Fruit fly (Drosophila melanogaster): ENCODE results near the gene CG16743.
A peak's percentile ranks its signal among the peaks of the same experiment; 100 is the strongest.

CG16743 gene

dm6 chr2L:11003925-11004673 lies 32.0 kb downstream of the CG16743 start, which contains the start of gene RpL9 (continued):
- TF ChIP-seq maf-S (GFP tag; optimal IDR thresholded peaks at IDR 0.05) (peak; percentile 60), CG14441 (GFP tag; IDR thresholded peaks at IDR 0.05) (no peak; the same call in 1 of the 2 replicates), Eip74EF (GFP tag; optimal IDR thresholded peaks at IDR 0.05) (no peak), Bgb (GFP tag; IDR thresholded peaks at IDR 0.05; ENCODE audit: partially characterized antibody) (peak; percentile 17; the same call in 1 of the 2 replicates), CG12744 (GFP tag; optimal IDR thresholded peaks at IDR 0.05) (peak; percentile 14), Tbp (GFP tag; optimal IDR thresholded peaks at IDR 0.05) (peak; percentile 4), CG10431 (GFP tag; optimal IDR thresholded peaks at IDR 0.05) (peak; percentile 82), amos (GFP tag; IDR thresholded peaks at IDR 0.05; ENCODE audit: partially characterized antibody) (no peak; the same call in 1 of the 2 replicates), h (optimal IDR thresholded peaks at IDR 0.05) (no peak), lbe (GFP tag; optimal IDR thresholded peaks at IDR 0.05) (no peak), gcm2 (GFP tag; optimal IDR thresholded peaks at IDR 0.05) (peak; percentile 1), CG16779 (GFP tag; IDR thresholded peaks at IDR 0.05) (peak; percentile 75), zfh2 (GFP tag; optimal IDR thresholded peaks at IDR 0.05) (no peak)

- 0 out of 2 replicates have a peak, but pooled peaks have one; percentile 13 for TF ChIP-seq Scr (GFP tag; IDR thresholded peaks at IDR 0.05; ENCODE audit: partially characterized antibody)
- TF ChIP-seq MBD-R2 (GFP tag; IDR thresholded peaks at IDR 0.05) = peak; percentile 76
- TF ChIP-seq MESR4 (GFP tag; optimal IDR thresholded peaks at IDR 0.05) = peak; percentile 43
- TF ChIP-seq Dp (GFP tag; optimal IDR thresholded peaks at IDR 0.05) = peak; percentile 33
- TF ChIP-seq vvl (GFP tag; IDR thresholded peaks at IDR 0.05) = 0 out of 2 replicates have a peak, but pooled peaks have one; percentile 14
- TF ChIP-seq gfzf (GFP tag; optimal IDR thresholded peaks at IDR 0.05) = peak; percentile 51
- no peak for TF ChIP-seq CG13287 (GFP tag; IDR thresholded peaks at IDR 0.05; ENCODE audit: partially characterized antibody)
- no peak for TF ChIP-seq CG17802 (tag; optimal IDR thresholded peaks at IDR 0.05)
- peak; percentile 62 for TF ChIP-seq E2f2 (GFP tag; IDR thresholded peaks at IDR 0.05)
- TF ChIP-seq Pdp1 (GFP tag; optimal IDR thresholded peaks at IDR 0.05) = peak in 1 of 2 experiments; percentile 20
- peak; percentile 72 for TF ChIP-seq CG17186 (GFP tag; optimal IDR thresholded peaks at IDR 0.05)
- peak; percentile 13; the same call in 1 of the 3 replicates for TF ChIP-seq CG34422 (GFP tag; IDR thresholded peaks at IDR 0.05)
- TF ChIP-seq CG12104 (GFP tag; optimal IDR thresholded peaks at IDR 0.05) = no peak
- peak; percentile 33 for TF ChIP-seq CG9797 (GFP tag; optimal IDR thresholded peaks at IDR 0.05)
- peak; percentile 29 for TF ChIP-seq pzg (GFP tag; optimal IDR thresholded peaks at IDR 0.05)
- TF ChIP-seq ato (GFP tag; IDR thresholded peaks at IDR 0.05; ENCODE audit: partially characterized antibody) = 0 out of 2 replicates have a peak, but pooled peaks have one; percentile 22
- TF ChIP-seq wek (GFP tag; optimal IDR thresholded peaks at IDR 0.05) = peak; percentile 46
- TF ChIP-seq CG14050 (GFP tag; IDR thresholded peaks at IDR 0.05) = no peak
- 0 out of 2 replicates have a peak, but pooled peaks have one; percentile 26 for TF ChIP-seq hbn (GFP tag; IDR thresholded peaks at IDR 0.05; ENCODE audit: partially characterized antibody)
- peak; percentile 31 for TF ChIP-seq sens (GFP tag)
These were observed 32.6 kb downstream of the CG16743 start, which contains the start of gene Nup154 for dm6 chr2L:11004674-11005045. Gene Nup154, plus strand, starts transcription at chr2L:11004820.

- no peak for TF ChIP-seq schlank (tag; optimal IDR thresholded peaks at IDR 0.05)
- no peak for TF ChIP-seq org-1 (GFP tag; optimal IDR thresholded peaks at IDR 0.05)
- peak; percentile 63 for TF ChIP-seq Awh (GFP tag; IDR thresholded peaks at IDR 0.05)
- no peak for TF ChIP-seq tll (GFP tag; optimal IDR thresholded peaks at IDR 0.05)
- peak; percentile 61 for TF ChIP-seq Ada2b (GFP tag; IDR thresholded peaks at IDR 0.05)
- TF ChIP-seq ab (GFP tag; optimal IDR thresholded peaks at IDR 0.05) = no peak
- no peak for TF ChIP-seq nau (GFP tag; optimal IDR thresholded peaks at IDR 0.05)
- TF ChIP-seq Lim3 (GFP tag; IDR thresholded peaks at IDR 0.05) = no peak
- TF ChIP-seq scrt (GFP tag; optimal IDR thresholded peaks at IDR 0.05) = no peak
- no peak for TF ChIP-seq CG4360 (GFP tag; IDR thresholded peaks at IDR 0.05)
- TF ChIP-seq Ets97D (GFP tag; optimal IDR thresholded peaks at IDR 0.05) = peak; percentile 66
- TF ChIP-seq CG3281 (GFP tag; optimal IDR thresholded peaks at IDR 0.05) = peak; percentile 81
- peak; percentile 62 for TF ChIP-seq Taf1 (GFP tag; IDR thresholded peaks at IDR 0.05)
- TF ChIP-seq CG31365 (tag; optimal IDR thresholded peaks at IDR 0.05) = no peak
- no peak for TF ChIP-seq CG4707 (GFP tag; optimal IDR thresholded peaks at IDR 0.05)
These were observed 38.9 kb downstream of the CG16743 start, which contains the start of the genes Art8 and dUTPase for dm6 chr2L:11010999-11011398. Gene Art8, minus strand, starts transcription at chr2L:11011086. Gene dUTPase, plus strand, starts transcription at chr2L:11011312.
